Fruit fly (Drosophila melanogaster): ENCODE results near the gene CG32195.

CG32195 gene

dm6 chr3L:18137197-18137596 lies 24.4 kb downstream of the CG32195 start:
- TF ChIP-seq CG12768 (GFP tag; optimal IDR thresholded peaks at IDR 0.05) (no peak), CG11617 (GFP tag; optimal IDR thresholded peaks at IDR 0.05) (no peak), CG33017 (tag; optimal IDR thresholded peaks at IDR 0.05) (no peak), kay (GFP tag; ENCODE audit: borderline replicate concordance) (no peak), CG7101 (tag; optimal IDR thresholded peaks at IDR 0.05) (no peak), ovo (GFP tag; optimal IDR thresholded peaks at IDR 0.05) (no peak), CG5204 (GFP tag; optimal IDR thresholded peaks at IDR 0.05) (no peak), tj (GFP tag; optimal IDR thresholded peaks at IDR 0.05) (no peak), cic (GFP tag; optimal IDR thresholded peaks at IDR 0.05) (no peak), CG14711 (tag; optimal IDR thresholded peaks at IDR 0.05) (no peak), CG1620 (GFP tag; optimal IDR thresholded peaks at IDR 0.05) (no peak), Hr96 (GFP tag; optimal IDR thresholded peaks at IDR 0.05) (no peak), Crg-1 (GFP tag; optimal IDR thresholded peaks at IDR 0.05) (no peak), cnc (optimal IDR thresholded peaks at IDR 0.05) (no peak), toe (GFP tag; optimal IDR thresholded peaks at IDR 0.05) (no peak)

- TF ChIP-seq tj (GFP tag; optimal IDR thresholded peaks at IDR 0.05) (no peak), CG1620 (GFP tag; optimal IDR thresholded peaks at IDR 0.05) (no peak), toe (GFP tag; optimal IDR thresholded peaks at IDR 0.05) (no peak), bab1 (GFP tag; optimal IDR thresholded peaks at IDR 0.05) (no peak), CG14711 (tag; optimal IDR thresholded peaks at IDR 0.05) (no peak), cnc (optimal IDR thresholded peaks at IDR 0.05) (no peak), Clk (GFP tag; optimal IDR thresholded peaks at IDR 0.05) (no peak), CG7101 (tag; optimal IDR thresholded peaks at IDR 0.05) (no peak), CG12768 (GFP tag; optimal IDR thresholded peaks at IDR 0.05) (no peak), Mnt (GFP tag; optimal IDR thresholded peaks at IDR 0.05) (no peak), pad (GFP tag; optimal IDR thresholded peaks at IDR 0.05) (no peak), Hr96 (GFP tag; optimal IDR thresholded peaks at IDR 0.05) (no peak), CG5204 (GFP tag; optimal IDR thresholded peaks at IDR 0.05) (no peak), CG11617 (GFP tag; optimal IDR thresholded peaks at IDR 0.05) (no peak), kay (GFP tag; ENCODE audit: borderline replicate concordance) (no peak)
Measured at dm6 chr3L:18138280-18138679, 25.5 kb downstream of the CG32195 start.

dm6 chr3L:18139184-18139629 lies 26.4 kb downstream of the CG32195 start, which contains the start of gene geko:
geko (plus strand) TSS chr3L:18139402.
- TF ChIP-seq Mnt (GFP tag; optimal IDR thresholded peaks at IDR 0.05), result no peak
- no peak for TF ChIP-seq CG5204 (GFP tag; optimal IDR thresholded peaks at IDR 0.05)
- no peak for TF ChIP-seq CG33017 (tag; optimal IDR thresholded peaks at IDR 0.05)
- peak; percentile 16 for TF ChIP-seq bab1 (GFP tag; optimal IDR thresholded peaks at IDR 0.05)
- TF ChIP-seq CG7045 (GFP tag; optimal IDR thresholded peaks at IDR 0.05), result no peak
- TF ChIP-seq CG7101 (tag; optimal IDR thresholded peaks at IDR 0.05), result no peak
- TF ChIP-seq CG14711 (tag; optimal IDR thresholded peaks at IDR 0.05), result no peak
- TF ChIP-seq Hr96 (GFP tag; optimal IDR thresholded peaks at IDR 0.05), result peak; percentile 16
- no peak for TF ChIP-seq toe (GFP tag; optimal IDR thresholded peaks at IDR 0.05)
- no peak for TF ChIP-seq tj (GFP tag; optimal IDR thresholded peaks at IDR 0.05)
- no peak for TF ChIP-seq ovo (GFP tag; optimal IDR thresholded peaks at IDR 0.05)
- peak; percentile 8 for TF ChIP-seq CG12768 (GFP tag; optimal IDR thresholded peaks at IDR 0.05)

dm6 chr3L:18142969-18143368 lies 30.2 kb downstream of the CG32195 start:
- TF ChIP-seq Crg-1 (GFP tag; optimal IDR thresholded peaks at IDR 0.05) (no peak), CG7101 (tag; optimal IDR thresholded peaks at IDR 0.05) (peak; percentile 25), CG1620 (GFP tag; optimal IDR thresholded peaks at IDR 0.05) (no peak), cic (GFP tag; optimal IDR thresholded peaks at IDR 0.05) (no peak), tj (GFP tag; optimal IDR thresholded peaks at IDR 0.05) (no peak), ovo (GFP tag; optimal IDR thresholded peaks at IDR 0.05) (peak; percentile 27), Clk (GFP tag; optimal IDR thresholded peaks at IDR 0.05) (no peak), CG12768 (GFP tag; optimal IDR thresholded peaks at IDR 0.05) (no peak)

- TF ChIP-seq CG33017 (tag; optimal IDR thresholded peaks at IDR 0.05) (no peak), CG7045 (GFP tag; optimal IDR thresholded peaks at IDR 0.05) (no peak), toe (GFP tag; optimal IDR thresholded peaks at IDR 0.05) (no peak), Mnt (GFP tag; optimal IDR thresholded peaks at IDR 0.05) (no peak), ovo (GFP tag; optimal IDR thresholded peaks at IDR 0.05) (no peak), CG7101 (tag; optimal IDR thresholded peaks at IDR 0.05) (no peak), pad (GFP tag; optimal IDR thresholded peaks at IDR 0.05) (no peak), bab1 (GFP tag; optimal IDR thresholded peaks at IDR 0.05) (no peak), CG1620 (GFP tag; optimal IDR thresholded peaks at IDR 0.05) (no peak), CG11617 (GFP tag; optimal IDR thresholded peaks at IDR 0.05) (no peak), CG5204 (GFP tag; optimal IDR thresholded peaks at IDR 0.05) (no peak), kay (GFP tag; ENCODE audit: borderline replicate concordance) (no peak), Clk (GFP tag; optimal IDR thresholded peaks at IDR 0.05) (no peak), CG14711 (tag; optimal IDR thresholded peaks at IDR 0.05) (no peak), tj (GFP tag; optimal IDR thresholded peaks at IDR 0.05) (no peak)
Measured at dm6 chr3L:18144620-18145019, 31.9 kb downstream of the CG32195 start.

- TF ChIP-seq Crg-1 (GFP tag; optimal IDR thresholded peaks at IDR 0.05) (no peak), CG7045 (GFP tag; optimal IDR thresholded peaks at IDR 0.05) (no peak), Hr96 (GFP tag; optimal IDR thresholded peaks at IDR 0.05) (no peak), Mnt (GFP tag; optimal IDR thresholded peaks at IDR 0.05) (no peak), toe (GFP tag; optimal IDR thresholded peaks at IDR 0.05) (no peak), CG12768 (GFP tag; optimal IDR thresholded peaks at IDR 0.05) (no peak), ovo (GFP tag; optimal IDR thresholded peaks at IDR 0.05) (no peak), cic (GFP tag; optimal IDR thresholded peaks at IDR 0.05) (no peak)
Measured at dm6 chr3L:18146833-18147232, 34.1 kb downstream of the CG32195 start.

- no peak for TF ChIP-seq CG12768 (GFP tag; optimal IDR thresholded peaks at IDR 0.05)
- TF ChIP-seq ovo (GFP tag; optimal IDR thresholded peaks at IDR 0.05), result no peak
- no peak for TF ChIP-seq tj (GFP tag; optimal IDR thresholded peaks at IDR 0.05)
Measured at dm6 chr3L:18147596-18147995, 34.8 kb downstream of the CG32195 start.
